Worm (Caenorhabditis elegans) whole organism, young adult: ENCODE measurements around the gene nspb-10.

Experiments
- F10E7.11 ChIP-seq: sonication (generic microtip); optimal IDR thresholded peaks from 2 replicates; lab custom pipeline; 2017; ENCODE audit warnings: mild to moderate bottlenecking, missing genetic modification characterization, moderate library complexity, missing compliant biosample characterization
- F23B12.7 ChIP-seq: sonication (generic microtip); optimal IDR thresholded peaks from 2 replicates; lab custom pipeline; 2017; ENCODE audit warnings: missing genetic modification characterization, mild to moderate bottlenecking, missing compliant biosample characterization, antibody characterized with exemption, moderate library complexity; ENCODE audit not compliant: insufficient read depth
- F33H1.4 ChIP-seq: fragments of 200-800 bp; sonication (Bioruptor generic); IDR thresholded peaks from 2 replicates; pipeline ENCODE4 v1.3.6; 2022; ENCODE audit warnings: missing genetic modification reagents, missing genetic modification characterization, missing compliant biosample characterization
- F37B4.10 ChIP-seq: fragments of 200-800 bp; sonication (Bioruptor generic); IDR thresholded peaks from 2 replicates; pipeline ENCODE4 v1.3.6; 2022; ENCODE audit warnings: missing genetic modification characterization, missing compliant biosample characterization
- F39B2.1 ChIP-seq: fragments of 200-800 bp; sonication (Bioruptor generic); IDR thresholded peaks from 2 replicates; pipeline ENCODE4 v1.3.6; 2022; ENCODE audit warnings: missing genetic modification reagents, missing genetic modification characterization, missing compliant biosample characterization
- T07F8.4 ChIP-seq: sonication (generic microtip); optimal IDR thresholded peaks from 2 replicates; lab custom pipeline; 2016; ENCODE audit warnings: mild to moderate bottlenecking, missing genetic modification characterization, moderate library complexity, missing compliant biosample characterization
- Y53F4B.3 ChIP-seq: fragments of 200-800 bp; sonication (Bioruptor generic); IDR thresholded peaks from 2 replicates; pipeline ENCODE4 v1.3.6; 2022; ENCODE audit warnings: missing genetic modification reagents, missing genetic modification characterization, missing compliant biosample characterization
- Y56A3A.18 ChIP-seq: fragments of 200-800 bp; sonication (Bioruptor generic); IDR thresholded peaks from 2 replicates; pipeline ENCODE4 v1.3.6; 2022; ENCODE audit warnings: missing genetic modification reagents, missing genetic modification characterization, missing compliant biosample characterization
- ZK185.1 ChIP-seq: sonication (generic microtip); optimal IDR thresholded peaks from 2 replicates; lab custom pipeline; 2016; ENCODE audit warnings: mild to moderate bottlenecking, missing genetic modification characterization, missing compliant biosample characterization; ENCODE audit not compliant: poor library complexity, severe bottlenecking
- aptf-2 ChIP-seq: fragments of 200-800 bp; sonication (Bioruptor generic); conservative IDR thresholded peaks from 2 replicates; pipeline ENCODE4 v1.3.6; 2022; ENCODE audit warnings: missing genetic modification reagents, missing genetic modification characterization, missing compliant biosample characterization
- athp-1 ChIP-seq: sonication (generic microtip); optimal IDR thresholded peaks from 2 replicates; lab custom pipeline; 2017; ENCODE audit warnings: mild to moderate bottlenecking, missing genetic modification characterization, missing compliant biosample characterization
- attf-5 ChIP-seq: fragments of 200-800 bp; sonication (Bioruptor generic); optimal IDR thresholded peaks from 2 replicates; lab custom pipeline; 2018; ENCODE audit warnings: mild to moderate bottlenecking, missing genetic modification characterization, missing compliant biosample characterization
- bed-2 ChIP-seq: fragments of 200-800 bp; sonication (Bioruptor generic); IDR thresholded peaks from 2 replicates; pipeline ENCODE4 v1.3.6; 2022; ENCODE audit warnings: missing genetic modification reagents, missing genetic modification characterization, missing compliant biosample characterization
- cebp-1 ChIP-seq, 2 experiments: fragments of 200-800 bp in 1 of 2; sonication (Bioruptor generic) in 1 of 2; sonication (generic microtip) in 1 of 2; IDR thresholded peaks in 1 of 2; optimal IDR thresholded peaks in 1 of 2; 2 replicates each; pipeline versions ENCODE4 v1.3.6 to Lab custom; 2017 to 2022; ENCODE audit warnings: missing compliant biosample characterization in 2 of 2, missing genetic modification characterization in 2 of 2, mild to moderate bottlenecking in 1 of 2, missing genetic modification reagents in 1 of 2, moderate library complexity in 1 of 2
- ceh-40 ChIP-seq: fragments of 200-800 bp; sonication (Bioruptor generic); IDR thresholded peaks from 2 replicates; pipeline ENCODE4 v1.3.6; 2022; ENCODE audit warnings: missing genetic modification characterization, missing compliant biosample characterization
- ceh-58 ChIP-seq: fragments of 200-800 bp; sonication (Bioruptor generic); IDR thresholded peaks from 2 replicates; pipeline ENCODE4 v1.3.6; 2022; ENCODE audit warnings: missing genetic modification characterization, missing compliant biosample characterization
- ceh-79 ChIP-seq: sonication (generic microtip); optimal IDR thresholded peaks from 2 replicates; lab custom pipeline; 2017; ENCODE audit warnings: mild to moderate bottlenecking, missing genetic modification characterization, missing compliant biosample characterization
- die-1 ChIP-seq: sonication (generic microtip); optimal IDR thresholded peaks from 2 replicates; lab custom pipeline; 2016; ENCODE audit warnings: missing genotype, mild to moderate bottlenecking, missing genetic modification characterization, missing compliant biosample characterization
- efl-1 ChIP-seq: fragments of 150-350 bp; optimal IDR thresholded peaks from 2 replicates; lab custom pipeline; 2014; ENCODE audit warnings: missing biosample characterization, missing genetic modification reagents, missing genetic modification characterization
- egl-44 ChIP-seq: fragments of 200-800 bp; sonication (Bioruptor generic); IDR thresholded peaks from 2 replicates; pipeline ENCODE4 v1.3.6; 2022; ENCODE audit warnings: missing genetic modification reagents, missing genetic modification characterization, missing compliant biosample characterization
- egrh-3 ChIP-seq: fragments of 200-800 bp; sonication (Bioruptor generic); IDR thresholded peaks from 2 replicates; pipeline ENCODE4 v1.3.6; 2022; ENCODE audit warnings: missing genetic modification reagents, missing genetic modification characterization, missing compliant biosample characterization
- ets-4 ChIP-seq: fragments of 200-800 bp; sonication (Bioruptor generic); optimal IDR thresholded peaks from 2 replicates; lab custom pipeline; 2018; ENCODE audit warnings: mild to moderate bottlenecking, missing genetic modification characterization, missing compliant biosample characterization
- hlh-26 ChIP-seq: fragments of 200-800 bp; sonication (Bioruptor generic); conservative IDR thresholded peaks from 2 replicates; pipeline ENCODE4 v1.3.6; 2022; ENCODE audit warnings: missing genetic modification reagents, missing genetic modification characterization, missing compliant biosample characterization
- hmg-20 ChIP-seq: fragments of 200-800 bp; sonication (Bioruptor generic); IDR thresholded peaks from 2 replicates; pipeline ENCODE4 v1.3.6; 2022; ENCODE audit warnings: missing genetic modification reagents, missing genetic modification characterization, missing compliant biosample characterization
- hrde-1 ChIP-seq: sonication (generic microtip); optimal IDR thresholded peaks from 2 replicates; lab custom pipeline; 2016; ENCODE audit warnings: missing genetic modification characterization, mild to moderate bottlenecking, missing compliant biosample characterization, moderate library complexity, missing genotype, missing genetic modification reagents, borderline replicate concordance
- lag-1 ChIP-seq: fragments of 200-800 bp; sonication (Bioruptor generic); IDR thresholded peaks from 2 replicates; pipeline ENCODE4 v1.3.6; 2022; ENCODE audit warnings: missing genetic modification reagents, missing genetic modification characterization, missing compliant biosample characterization
- lin-40 ChIP-seq: sonication (generic microtip); optimal IDR thresholded peaks from 2 replicates; lab custom pipeline; 2016; ENCODE audit warnings: missing genetic modification characterization, mild to moderate bottlenecking, missing compliant biosample characterization, missing genotype, missing genetic modification reagents
- lin-54 ChIP-seq: fragments of 200-800 bp; sonication (Bioruptor generic); optimal IDR thresholded peaks from 2 replicates; lab custom pipeline; 2018; ENCODE audit warnings: mild to moderate bottlenecking, missing genetic modification characterization, missing compliant biosample characterization
- madf-10 ChIP-seq: sonication (generic microtip); optimal IDR thresholded peaks from 2 replicates; lab custom pipeline; 2016; ENCODE audit warnings: mild to moderate bottlenecking, missing genetic modification characterization, missing compliant biosample characterization
- madf-8 ChIP-seq: fragments of 200-800 bp; sonication (Bioruptor generic); conservative IDR thresholded peaks from 2 replicates; pipeline ENCODE4 v1.3.6; 2022; ENCODE audit warnings: missing genetic modification reagents, missing genetic modification characterization, missing compliant biosample characterization
- mel-28 ChIP-seq: sonication (generic microtip); optimal IDR thresholded peaks from 2 replicates; lab custom pipeline; 2016; ENCODE audit warnings: borderline replicate concordance, mild to moderate bottlenecking, missing genetic modification characterization, missing compliant biosample characterization
- mes-4 ChIP-seq: sonication (generic microtip); optimal IDR thresholded peaks from 2 replicates; lab custom pipeline; 2016; ENCODE audit warnings: missing genotype, missing genetic modification characterization, missing compliant biosample characterization
- mxl-1 ChIP-seq: sonication (generic microtip); optimal IDR thresholded peaks from 2 replicates; lab custom pipeline; 2016; ENCODE audit warnings: missing genetic modification characterization, missing compliant biosample characterization
- nfya-1 ChIP-seq: sonication (generic microtip); optimal IDR thresholded peaks from 2 replicates; lab custom pipeline; 2017; ENCODE audit warnings: antibody characterized with exemption, missing compliant biosample characterization, missing genetic modification characterization, borderline replicate concordance; ENCODE audit not compliant: insufficient read depth
- nhr-27 ChIP-seq: fragments of 200-800 bp; sonication (Bioruptor generic); optimal IDR thresholded peaks from 2 replicates; lab custom pipeline; 2018; ENCODE audit warnings: mild to moderate bottlenecking, missing genetic modification characterization, moderate library complexity, missing compliant biosample characterization
- nhr-90 ChIP-seq: sonication (generic microtip); optimal IDR thresholded peaks from 2 replicates; lab custom pipeline; 2016; ENCODE audit warnings: missing genotype, mild to moderate bottlenecking, missing genetic modification characterization, missing compliant biosample characterization
- sea-2 ChIP-seq: fragments of 200-800 bp; sonication (Bioruptor generic); IDR thresholded peaks from 2 replicates; pipeline ENCODE4 v1.3.6; 2022; ENCODE audit warnings: missing genetic modification characterization, missing compliant biosample characterization
- snpc-4 ChIP-seq, 5 experiments: fragments of 150-350 bp in 1 of 5; sonication (generic microtip) in 4 of 5; optimal IDR thresholded peaks; 2 replicates each; lab custom pipeline; 2014 to 2018; ENCODE audit warnings: missing genetic modification characterization in 5 of 5, missing biosample characterization in 3 of 5, antibody characterized with exemption in 2 of 5, mild to moderate bottlenecking in 2 of 5, missing compliant biosample characterization in 2 of 5, missing genotype in 2 of 5, moderate library complexity in 2 of 5, missing genetic modification reagents in 1 of 5
- somi-1 ChIP-seq: fragments of 200-800 bp; sonication (Bioruptor generic); optimal IDR thresholded peaks from 2 replicates; lab custom pipeline; 2018; ENCODE audit warnings: mild to moderate bottlenecking, missing genetic modification characterization, missing compliant biosample characterization
- tbp1 ChIP-seq: fragments of 200-800 bp; sonication (Bioruptor generic); optimal IDR thresholded peaks from 2 replicates; lab custom pipeline; 2018; ENCODE audit warnings: mild to moderate bottlenecking, missing genetic modification characterization, missing compliant biosample characterization
- unc-130 ChIP-seq: sonication (generic microtip); optimal IDR thresholded peaks from 2 replicates; lab custom pipeline; 2016; ENCODE audit warnings: missing genetic modification reagents, missing genetic modification characterization, missing compliant biosample characterization
- unc-62 ChIP-seq: fragments of 150-350 bp; optimal IDR thresholded peaks from 2 replicates; lab custom pipeline; 2014; ENCODE audit warnings: missing biosample characterization, missing genetic modification reagents, missing genetic modification characterization
- xnd-1 ChIP-seq: sonication (generic microtip); optimal IDR thresholded peaks from 2 replicates; lab custom pipeline; 2016; ENCODE audit warnings: missing genotype, missing genetic modification reagents, missing genetic modification characterization, missing compliant biosample characterization
- zim-3 ChIP-seq: sonication (generic microtip); optimal IDR thresholded peaks from 2 replicates; lab custom pipeline; 2017; ENCODE audit warnings: mild to moderate bottlenecking, missing genetic modification characterization, moderate library complexity, missing compliant biosample characterization
- ztf-22 ChIP-seq: fragments of 200-800 bp; sonication (Bioruptor generic); optimal IDR thresholded peaks from 2 replicates; lab custom pipeline; 2018; ENCODE audit warnings: mild to moderate bottlenecking, missing genetic modification characterization, moderate library complexity, missing compliant biosample characterization
- ztf-6 ChIP-seq: fragments of 200-800 bp; sonication (Bioruptor generic); IDR thresholded peaks from 2 replicates; pipeline ENCODE4 v1.3.6; 2022; ENCODE audit warnings: missing genetic modification reagents, missing genetic modification characterization, missing compliant biosample characterization

The nspb-10 gene

ce11 chrII:14616927-14617326 lies 28.9 kb upstream of the nspb-10 start (continued):
- TF ChIP-seq sea-2 (GFP tag; lab: Robert Waterston, UW) (no peak), somi-1 (GFP tag; lab: Kevin White, UChicago) (peak; percentile 15), F37B4.10 (no peak), athp-1 (tag; lab: Kevin White, UChicago) (peak; percentile 69), Y53F4B.3 (GFP tag; lab: Robert Waterston, UW) (no peak), mel-28 (tag; lab: Kevin White, UChicago) (no peak), ceh-79 (tag; lab: Kevin White, UChicago) (peak; percentile 5), hrde-1 (tag; lab: Kevin White, UChicago) (peak; percentile 40), zim-3 (tag; lab: Kevin White, UChicago) (peak; percentile 69), tbp1 (GFP tag; lab: Kevin White, UChicago) (peak; percentile 90), nhr-90 (tag; lab: Kevin White, UChicago) (peak; percentile 95), mes-4 (tag; lab: Kevin White, UChicago) (peak; percentile 68), ets-4 (GFP tag; lab: Kevin White, UChicago) (peak; percentile 20), attf-5 (peak; percentile 49), F33H1.4 (GFP tag; lab: Robert Waterston, UW) (0 out of 2 replicates have a peak, but pooled peaks have one; percentile 28), lag-1 (GFP tag; lab: Robert Waterston, UW) (no peak), ceh-58 (GFP tag; lab: Robert Waterston, UW) (no peak), xnd-1 (tag; lab: Kevin White, UChicago) (no peak), ZK185.1 (tag; lab: Kevin White, UChicago) (peak; percentile 66), nfya-1 (tag; lab: Kevin White, UChicago) (no peak), egrh-3 (GFP tag; lab: Robert Waterston, UW) (0 out of 2 replicates have a peak, but pooled peaks have one; percentile 30), F39B2.1 (GFP tag; lab: Robert Waterston, UW) (no peak), snpc-4 (GFP tag; optimal IDR thresholded peaks at IDR 0.05; lab: Kevin White, UChicago) (no peak), snpc-4 (tag; optimal IDR thresholded peaks at IDR 0.05; lab: Kevin White, UChicago) (no peak), hlh-26 (0 out of 2 replicates have a peak, but pooled peaks have one; percentile 28), unc-130 (GFP tag; lab: Kevin White, UChicago) (peak; percentile 36), unc-62 (no peak), nhr-27 (tag; lab: Kevin White, UChicago) (no peak), ceh-40 (GFP tag; lab: Robert Waterston, UW) (0 out of 2 replicates have a peak, but pooled peaks have one; percentile 82), egl-44 (GFP tag; lab: Robert Waterston, UW) (peak; percentile 66; the same call in 1 of the 2 replicates), lin-40 (tag; lab: Kevin White, UChicago) (peak; percentile 12), lin-54 (GFP tag; lab: Kevin White, UChicago) (no peak), efl-1 (GFP tag; lab: Kevin White, UChicago) (no peak), aptf-2 (no peak), ztf-22 (GFP tag; lab: Kevin White, UChicago) (no peak), cebp-1 (GFP tag; IDR thresholded peaks at IDR 0.05; lab: Robert Waterston, UW) (no peak), cebp-1 (tag; optimal IDR thresholded peaks at IDR 0.05; lab: Kevin White, UChicago) (no peak), bed-2 (GFP tag; lab: Robert Waterston, UW) (peak; percentile 64; the same call in 1 of the 2 replicates), F23B12.7 (tag; lab: Kevin White, UChicago) (peak; percentile 44), ztf-6 (0 out of 2 replicates have a peak, but pooled peaks have one; percentile 67), T07F8.4 (tag; lab: Kevin White, UChicago) (peak; percentile 67), mxl-1 (tag; lab: Kevin White, UChicago) (peak; percentile 87), Y56A3A.18 (GFP tag; lab: Robert Waterston, UW) (0 out of 2 replicates have a peak, but pooled peaks have one; percentile 41), F10E7.11 (tag; lab: Kevin White, UChicago) (no peak), die-1 (tag; lab: Kevin White, UChicago) (peak; percentile 94), madf-10 (peak; percentile 41), hmg-20 (GFP tag; lab: Robert Waterston, UW) (0 out of 2 replicates have a peak, but pooled peaks have one; percentile 25), madf-8 (GFP tag; lab: Robert Waterston, UW) (no peak; the same call in 1 of the 2 replicates)
